Fruit fly (Drosophila melanogaster): ENCODE measurements around the gene CG11836.

DNA sequence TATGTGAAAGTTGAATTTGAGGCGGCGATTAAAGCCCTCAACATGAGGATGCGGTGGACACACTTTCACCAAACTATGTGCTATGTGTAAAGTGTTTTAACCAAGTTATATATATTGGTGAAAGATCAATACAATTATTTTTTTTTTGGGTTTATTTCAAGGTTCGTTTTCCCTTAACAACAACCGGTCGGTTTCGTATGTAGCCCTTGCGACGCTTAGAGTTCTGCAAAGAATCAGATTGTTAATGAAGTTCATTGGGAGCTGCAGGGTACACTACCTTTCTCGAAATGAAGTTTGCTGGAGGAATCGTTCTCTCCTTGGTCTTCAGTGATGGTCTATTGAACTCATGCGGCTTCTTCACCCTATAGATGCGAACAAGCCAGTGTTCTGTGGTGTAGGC, 4.1 kb upstream of the CG11836 start:
- TF ChIP-seq pad (GFP tag; optimal IDR thresholded peaks at IDR 0.05) (no peak), Mnt (GFP tag; optimal IDR thresholded peaks at IDR 0.05) (no peak), kay (GFP tag; ENCODE audit: borderline replicate concordance) (no peak), tj (GFP tag; optimal IDR thresholded peaks at IDR 0.05) (no peak), CG11617 (GFP tag; optimal IDR thresholded peaks at IDR 0.05) (no peak), CG33017 (tag; optimal IDR thresholded peaks at IDR 0.05) (no peak), CG14711 (tag; optimal IDR thresholded peaks at IDR 0.05) (no peak), CG1620 (GFP tag; optimal IDR thresholded peaks at IDR 0.05) (no peak), toe (GFP tag; optimal IDR thresholded peaks at IDR 0.05) (no peak), cic (GFP tag; optimal IDR thresholded peaks at IDR 0.05) (no peak)
